Fruit fly (Drosophila melanogaster): ENCODE measurements around the gene emb.
A peak's percentile ranks its signal among the peaks of the same experiment; 100 is the strongest.

- TF ChIP-seq psq (GFP tag; optimal IDR thresholded peaks at IDR 0.05), result peak; percentile 52
- TF ChIP-seq Hr83 (GFP tag; optimal IDR thresholded peaks at IDR 0.05; ENCODE audit: poor library complexity, severe bottlenecking), result no peak
- no peak for TF ChIP-seq GATAd (GFP tag; optimal IDR thresholded peaks at IDR 0.05)
- peak; percentile 57 for TF ChIP-seq woc (GFP tag; optimal IDR thresholded peaks at IDR 0.05)
- peak; percentile 56 for TF ChIP-seq Sp1 (GFP tag; optimal IDR thresholded peaks at IDR 0.05)
- peak; percentile 30 for TF ChIP-seq sv (GFP tag; optimal IDR thresholded peaks at IDR 0.05)
Measured at dm6 chr2L:8381508-8382036, 21.8 kb upstream of the emb start, which contains the start of gene AlaRS.
